Fruit fly (Drosophila melanogaster): ENCODE results near the gene retinin.

The retinin gene

dm6 chr3L:16380770-16381169, 49.0 kb downstream of the retinin start:
- TF ChIP-seq CrebA (GFP tag; optimal IDR thresholded peaks at IDR 0.05; ENCODE audit: borderline replicate concordance) (no peak), Hr83 (GFP tag; optimal IDR thresholded peaks at IDR 0.05; ENCODE audit: poor library complexity, severe bottlenecking) (no peak), br (GFP tag; optimal IDR thresholded peaks at IDR 0.05) (peak; percentile 25), ey (GFP tag; optimal IDR thresholded peaks at IDR 0.05) (peak; percentile 43), sv (GFP tag; optimal IDR thresholded peaks at IDR 0.05) (peak; percentile 51), h (GFP tag; optimal IDR thresholded peaks at IDR 0.05) (peak; percentile 50), fru (GFP tag; optimal IDR thresholded peaks at IDR 0.05) (peak; percentile 10), jim (GFP tag; optimal IDR thresholded peaks at IDR 0.05) (no peak), foxo (GFP tag; optimal IDR thresholded peaks at IDR 0.05) (peak in 1 of 2 experiments; percentile 55), rgr (GFP tag; optimal IDR thresholded peaks at IDR 0.05) (peak; percentile 46), OdsH (GFP tag; optimal IDR thresholded peaks at IDR 0.05) (peak; percentile 36)

dm6 chr3L:16381184-16381797, 49.6 kb downstream of the retinin start, which contains the start of gene Agpat4:
Gene Agpat4 (minus strand): TSS chr3L:16381570.
- TF ChIP-seq fru (GFP tag; optimal IDR thresholded peaks at IDR 0.05) (peak; percentile 31), br (GFP tag; optimal IDR thresholded peaks at IDR 0.05) (no peak), sv (GFP tag; optimal IDR thresholded peaks at IDR 0.05) (no peak), GATAd (GFP tag; optimal IDR thresholded peaks at IDR 0.05) (peak; percentile 96), Myc (optimal IDR thresholded peaks at IDR 0.05) (peak; percentile 10)
